Worm (Caenorhabditis elegans) whole organism, young adult: Measurements from ENCODE around the gene try-5.
A peak's percentile ranks its signal among the peaks of the same experiment; 100 is the strongest.

Source experiments
- B0019.2 ChIP-seq: fragments of 200-800 bp; sonication (Bioruptor generic); conservative IDR thresholded peaks from 2 replicates; pipeline ENCODE4 v1.3.6; 2022; ENCODE audit warnings: missing genetic modification reagents, missing genetic modification characterization, missing compliant biosample characterization
- B0035.1 ChIP-seq: sonication (generic microtip); optimal IDR thresholded peaks from 2 replicates; lab custom pipeline; 2016; ENCODE audit warnings: missing genetic modification characterization, mild to moderate bottlenecking, missing compliant biosample characterization, missing genotype, missing genetic modification reagents
- B0336.3 ChIP-seq: fragments of 200-800 bp; sonication (Bioruptor generic); IDR thresholded peaks from 2 replicates; pipeline ENCODE4 v1.3.6; 2022; ENCODE audit warnings: missing genetic modification characterization, missing compliant biosample characterization
- C06A6.2 ChIP-seq: fragments of 200-800 bp; sonication (Bioruptor generic); conservative IDR thresholded peaks from 2 replicates; pipeline ENCODE4 v1.3.6; 2022; ENCODE audit warnings: missing genetic modification characterization, missing compliant biosample characterization
- F23B12.7 ChIP-seq: sonication (generic microtip); optimal IDR thresholded peaks from 2 replicates; lab custom pipeline; 2017; ENCODE audit warnings: missing genetic modification characterization, mild to moderate bottlenecking, missing compliant biosample characterization, antibody characterized with exemption, moderate library complexity; ENCODE audit not compliant: insufficient read depth
- F33H1.4 ChIP-seq: fragments of 200-800 bp; sonication (Bioruptor generic); IDR thresholded peaks from 2 replicates; pipeline ENCODE4 v1.3.6; 2022; ENCODE audit warnings: missing genetic modification reagents, missing genetic modification characterization, missing compliant biosample characterization
- K12H6.12 ChIP-seq: fragments of 200-800 bp; sonication (Bioruptor generic); optimal IDR thresholded peaks from 2 replicates; lab custom pipeline; 2018; ENCODE audit warnings: mild to moderate bottlenecking, missing genetic modification characterization, missing compliant biosample characterization
- T26A5.8 ChIP-seq: sonication (generic microtip); optimal IDR thresholded peaks from 2 replicates; lab custom pipeline; 2016; ENCODE audit warnings: missing genetic modification characterization, missing compliant biosample characterization
- Y53F4B.3 ChIP-seq: fragments of 200-800 bp; sonication (Bioruptor generic); IDR thresholded peaks from 2 replicates; pipeline ENCODE4 v1.3.6; 2022; ENCODE audit warnings: missing genetic modification reagents, missing genetic modification characterization, missing compliant biosample characterization
- Y53G8AR.9 ChIP-seq: fragments of 200-800 bp; sonication (Bioruptor generic); conservative IDR thresholded peaks from 2 replicates; pipeline ENCODE4 v1.3.6; 2022; ENCODE audit warnings: missing genetic modification reagents, missing genetic modification characterization, missing compliant biosample characterization
- Y56A3A.18 ChIP-seq: fragments of 200-800 bp; sonication (Bioruptor generic); IDR thresholded peaks from 2 replicates; pipeline ENCODE4 v1.3.6; 2022; ENCODE audit warnings: missing genetic modification reagents, missing genetic modification characterization, missing compliant biosample characterization
- Y67H2A.10 ChIP-seq: fragments of 200-800 bp; sonication (Bioruptor generic); conservative IDR thresholded peaks from 2 replicates; pipeline ENCODE4 v1.3.6; 2022; ENCODE audit warnings: missing genetic modification reagents, missing genetic modification characterization, missing compliant biosample characterization
- Y79H2A.3 ChIP-seq: fragments of 200-800 bp; sonication (Bioruptor generic); conservative IDR thresholded peaks from 2 replicates; pipeline ENCODE4 v1.3.6; 2022; ENCODE audit warnings: missing genetic modification reagents, missing genetic modification characterization, missing compliant biosample characterization
- Y95B8A.8 ChIP-seq: fragments of 200-800 bp; sonication (Bioruptor generic); IDR thresholded peaks from 2 replicates; pipeline ENCODE4 v1.3.6; 2022; ENCODE audit warnings: missing genetic modification reagents, missing genetic modification characterization, missing compliant biosample characterization
- akir-1 ChIP-seq: fragments of 200-800 bp; sonication (Bioruptor generic); optimal IDR thresholded peaks from 2 replicates; lab custom pipeline; 2018; ENCODE audit warnings: mild to moderate bottlenecking, missing genetic modification characterization, moderate library complexity, missing compliant biosample characterization
- atf-7 ChIP-seq: sonication (generic microtip); optimal IDR thresholded peaks from 2 replicates; lab custom pipeline; 2017; ENCODE audit warnings: mild to moderate bottlenecking, missing genetic modification characterization, missing compliant biosample characterization
- athp-1 ChIP-seq: sonication (generic microtip); optimal IDR thresholded peaks from 2 replicates; lab custom pipeline; 2017; ENCODE audit warnings: mild to moderate bottlenecking, missing genetic modification characterization, missing compliant biosample characterization
- attf-3 ChIP-seq: fragments of 200-800 bp; sonication (Bioruptor generic); conservative IDR thresholded peaks from 2 replicates; pipeline ENCODE4 v1.3.6; 2022; ENCODE audit warnings: missing genetic modification reagents, missing genetic modification characterization, missing compliant biosample characterization
- attf-5 ChIP-seq: fragments of 200-800 bp; sonication (Bioruptor generic); optimal IDR thresholded peaks from 2 replicates; lab custom pipeline; 2018; ENCODE audit warnings: mild to moderate bottlenecking, missing genetic modification characterization, missing compliant biosample characterization
- cebp-1 ChIP-seq, 2 experiments: fragments of 200-800 bp in 1 of 2; sonication (Bioruptor generic) in 1 of 2; sonication (generic microtip) in 1 of 2; IDR thresholded peaks in 1 of 2; optimal IDR thresholded peaks in 1 of 2; 2 replicates each; pipeline versions ENCODE4 v1.3.6 to Lab custom; 2017 to 2022; ENCODE audit warnings: missing compliant biosample characterization in 2 of 2, missing genetic modification characterization in 2 of 2, mild to moderate bottlenecking in 1 of 2, missing genetic modification reagents in 1 of 2, moderate library complexity in 1 of 2
- ceh-91 ChIP-seq: fragments of 200-800 bp; sonication (Bioruptor generic); IDR thresholded peaks from 2 replicates; pipeline ENCODE4 v1.3.6; 2022; ENCODE audit warnings: missing genetic modification reagents, missing genetic modification characterization, missing compliant biosample characterization
- dpff-1 ChIP-seq: sonication (generic microtip); optimal IDR thresholded peaks from 2 replicates; lab custom pipeline; 2017; ENCODE audit warnings: mild to moderate bottlenecking, missing genetic modification characterization, missing compliant biosample characterization
- egrh-3 ChIP-seq: fragments of 200-800 bp; sonication (Bioruptor generic); IDR thresholded peaks from 2 replicates; pipeline ENCODE4 v1.3.6; 2022; ENCODE audit warnings: missing genetic modification reagents, missing genetic modification characterization, missing compliant biosample characterization
- ekl-4 ChIP-seq: fragments of 200-800 bp; sonication (Bioruptor generic); IDR thresholded peaks from 2 replicates; pipeline ENCODE4 v1.3.6; 2022; ENCODE audit warnings: missing genetic modification reagents, missing genetic modification characterization, missing compliant biosample characterization
- him-1 ChIP-seq: sonication (generic microtip); optimal IDR thresholded peaks from 2 replicates; lab custom pipeline; 2016; ENCODE audit warnings: missing genotype, missing genetic modification reagents, missing genetic modification characterization, missing compliant biosample characterization
- hlh-26 ChIP-seq: fragments of 200-800 bp; sonication (Bioruptor generic); conservative IDR thresholded peaks from 2 replicates; pipeline ENCODE4 v1.3.6; 2022; ENCODE audit warnings: missing genetic modification reagents, missing genetic modification characterization, missing compliant biosample characterization
- lag-1 ChIP-seq: fragments of 200-800 bp; sonication (Bioruptor generic); IDR thresholded peaks from 2 replicates; pipeline ENCODE4 v1.3.6; 2022; ENCODE audit warnings: missing genetic modification reagents, missing genetic modification characterization, missing compliant biosample characterization
- let-526 ChIP-seq: fragments of 200-800 bp; sonication (Bioruptor generic); IDR thresholded peaks from 2 replicates; pipeline ENCODE4 v1.3.6; 2022; ENCODE audit warnings: missing genetic modification reagents, missing genetic modification characterization, missing compliant biosample characterization
- let-607 ChIP-seq, 2 experiments: fragments of 200-800 bp in 1 of 2; sonication (Bioruptor generic) in 1 of 2; sonication (generic microtip) in 1 of 2; optimal IDR thresholded peaks; 2 replicates each; lab custom pipeline; 2016 to 2018; ENCODE audit warnings: mild to moderate bottlenecking in 2 of 2, missing compliant biosample characterization in 2 of 2, missing genetic modification characterization in 2 of 2, moderate library complexity in 2 of 2, missing genotype in 1 of 2
- lin-26 ChIP-seq: fragments of 200-800 bp; sonication (Bioruptor generic); IDR thresholded peaks from 2 replicates; pipeline ENCODE4 v1.3.6; 2022; ENCODE audit warnings: missing genetic modification reagents, missing genetic modification characterization, missing compliant biosample characterization
- lin-40 ChIP-seq: sonication (generic microtip); optimal IDR thresholded peaks from 2 replicates; lab custom pipeline; 2016; ENCODE audit warnings: missing genetic modification characterization, mild to moderate bottlenecking, missing compliant biosample characterization, missing genotype, missing genetic modification reagents
- madf-8 ChIP-seq: fragments of 200-800 bp; sonication (Bioruptor generic); conservative IDR thresholded peaks from 2 replicates; pipeline ENCODE4 v1.3.6; 2022; ENCODE audit warnings: missing genetic modification reagents, missing genetic modification characterization, missing compliant biosample characterization
- mxl-1 ChIP-seq: sonication (generic microtip); optimal IDR thresholded peaks from 2 replicates; lab custom pipeline; 2016; ENCODE audit warnings: missing genetic modification characterization, missing compliant biosample characterization
- nfya-1 ChIP-seq: sonication (generic microtip); optimal IDR thresholded peaks from 2 replicates; lab custom pipeline; 2017; ENCODE audit warnings: antibody characterized with exemption, missing compliant biosample characterization, missing genetic modification characterization, borderline replicate concordance; ENCODE audit not compliant: insufficient read depth
- nfyb-1 ChIP-seq: fragments of 200-800 bp; sonication (Bioruptor generic); IDR thresholded peaks from 2 replicates; pipeline ENCODE4 v1.3.6; 2022; ENCODE audit warnings: missing genetic modification reagents, missing genetic modification characterization, missing compliant biosample characterization
- nhr-80 ChIP-seq: sonication (generic microtip); optimal IDR thresholded peaks from 2 replicates; lab custom pipeline; 2016; ENCODE audit warnings: missing genetic modification characterization, missing compliant biosample characterization
- rcor-1 ChIP-seq: fragments of 200-800 bp; sonication (Bioruptor generic); IDR thresholded peaks from 2 replicates; pipeline ENCODE4 v1.3.6; 2022; ENCODE audit warnings: missing genetic modification reagents, missing genetic modification characterization, missing compliant biosample characterization
- rec-8 ChIP-seq, 2 experiments: sonication (generic microtip); optimal IDR thresholded peaks; 2 replicates each; lab custom pipeline; 2016; ENCODE audit warnings: mild to moderate bottlenecking in 2 of 2, missing genetic modification characterization in 2 of 2, missing genetic modification reagents in 2 of 2, missing genotype in 2 of 2, missing biosample characterization in 1 of 2, missing compliant biosample characterization in 1 of 2, moderate library complexity in 1 of 2
- snpc-1.1 ChIP-seq: sonication (generic microtip); optimal IDR thresholded peaks from 2 replicates; lab custom pipeline; 2017; ENCODE audit warnings: missing genetic modification characterization, mild to moderate bottlenecking, missing compliant biosample characterization, antibody characterized with exemption, moderate library complexity, missing genotype, missing genetic modification reagents; ENCODE audit not compliant: insufficient read depth
- somi-1 ChIP-seq: fragments of 200-800 bp; sonication (Bioruptor generic); optimal IDR thresholded peaks from 2 replicates; lab custom pipeline; 2018; ENCODE audit warnings: mild to moderate bottlenecking, missing genetic modification characterization, missing compliant biosample characterization
- tbp1 ChIP-seq: fragments of 200-800 bp; sonication (Bioruptor generic); optimal IDR thresholded peaks from 2 replicates; lab custom pipeline; 2018; ENCODE audit warnings: mild to moderate bottlenecking, missing genetic modification characterization, missing compliant biosample characterization
- zfh-2 ChIP-seq: fragments of 200-800 bp; sonication (Bioruptor generic); conservative IDR thresholded peaks from 2 replicates; pipeline ENCODE4 v1.3.6; 2022; ENCODE audit warnings: missing genetic modification reagents, missing genetic modification characterization, missing compliant biosample characterization
- ztf-18 ChIP-seq: sonication (generic microtip); optimal IDR thresholded peaks from 2 replicates; lab custom pipeline; 2016; ENCODE audit warnings: missing genotype, mild to moderate bottlenecking, missing genetic modification characterization, missing compliant biosample characterization
- ztf-22 ChIP-seq: fragments of 200-800 bp; sonication (Bioruptor generic); optimal IDR thresholded peaks from 2 replicates; lab custom pipeline; 2018; ENCODE audit warnings: mild to moderate bottlenecking, missing genetic modification characterization, moderate library complexity, missing compliant biosample characterization
- ztf-26 ChIP-seq: sonication (generic microtip); optimal IDR thresholded peaks from 2 replicates; lab custom pipeline; 2017; ENCODE audit warnings: missing genetic modification characterization, missing compliant biosample characterization
- ztf-28 ChIP-seq: fragments of 200-800 bp; sonication (Bioruptor generic); IDR thresholded peaks from 2 replicates; pipeline ENCODE4 v1.3.6; 2022; ENCODE audit warnings: missing genetic modification reagents, missing genetic modification characterization, missing compliant biosample characterization
- ztf-6 ChIP-seq: fragments of 200-800 bp; sonication (Bioruptor generic); IDR thresholded peaks from 2 replicates; pipeline ENCODE4 v1.3.6; 2022; ENCODE audit warnings: missing genetic modification reagents, missing genetic modification characterization, missing compliant biosample characterization

try-5 gene

ce11 chrV:9326903-9327302, 19.9 kb upstream of the try-5 start (continued):
- TF ChIP-seq B0336.3 (GFP tag; lab: Robert Waterston, UW), result no peak; the same call in 1 of the 2 replicates
- no peak for TF ChIP-seq B0035.1 (tag; lab: Kevin White, UChicago)
- TF ChIP-seq hlh-26 (GFP tag; lab: Robert Waterston, UW), result no peak
- TF ChIP-seq ztf-18 (tag; lab: Kevin White, UChicago), result no peak
- no peak for TF ChIP-seq lin-40
- no peak for TF ChIP-seq nhr-80 (tag; lab: Kevin White, UChicago)
- TF ChIP-seq rcor-1, result no peak
- TF ChIP-seq him-1 (tag; lab: Kevin White, UChicago), result peak; percentile 79
- TF ChIP-seq let-526, result no peak
- TF ChIP-seq madf-8 (GFP tag; lab: Robert Waterston, UW), result no peak
- TF ChIP-seq F33H1.4 (GFP tag; lab: Robert Waterston, UW), result no peak
- TF ChIP-seq ceh-91 (GFP tag; lab: Robert Waterston, UW), result no peak
- no peak for TF ChIP-seq ztf-6 (GFP tag; lab: Robert Waterston, UW)
- no peak for TF ChIP-seq ztf-28 (GFP tag; lab: Robert Waterston, UW)
- TF ChIP-seq Y53F4B.3, result no peak
- TF ChIP-seq somi-1 (GFP tag; lab: Kevin White, UChicago), result no peak
- TF ChIP-seq B0019.2 (GFP tag; lab: Robert Waterston, UW), result no peak
- peak; percentile 55; the same call in 1 of the 2 replicates for TF ChIP-seq lin-26 (GFP tag; lab: Robert Waterston, UW)
- no peak for TF ChIP-seq ztf-26 (tag; lab: Kevin White, UChicago)
- no peak for TF ChIP-seq attf-3 (GFP tag; lab: Robert Waterston, UW)
- peak; percentile 9 for TF ChIP-seq K12H6.12 (tag; lab: Kevin White, UChicago)
- no peak for TF ChIP-seq lag-1 (GFP tag; lab: Robert Waterston, UW)
- TF ChIP-seq athp-1 (tag; lab: Kevin White, UChicago), result peak; percentile 24
- no peak for TF ChIP-seq zfh-2 (GFP tag; lab: Robert Waterston, UW)
- TF ChIP-seq Y79H2A.3 (GFP tag; lab: Robert Waterston, UW), result 0 out of 2 replicates have a peak, but pooled peaks have one; percentile 29
- TF ChIP-seq snpc-1.1, result no peak
- TF ChIP-seq tbp1 (GFP tag; lab: Kevin White, UChicago), result no peak
- 0 out of 2 replicates have a peak, but pooled peaks have one; percentile 56 for TF ChIP-seq Y53G8AR.9 (GFP tag; lab: Robert Waterston, UW)
- no peak for TF ChIP-seq T26A5.8 (tag; lab: Kevin White, UChicago)
- TF ChIP-seq ztf-22 (GFP tag; lab: Kevin White, UChicago), result no peak
- peak in 1 of 2 experiments; percentile 23 for TF ChIP-seq rec-8 (tag; optimal IDR thresholded peaks at IDR 0.05; lab: Kevin White, UChicago)
- no peak for TF ChIP-seq atf-7 (tag; lab: Kevin White, UChicago)
- TF ChIP-seq egrh-3, result no peak
- no peak; the same call in 1 of the 2 replicates for TF ChIP-seq nfyb-1 (GFP tag; lab: Robert Waterston, UW)
- no peak for TF ChIP-seq C06A6.2 (GFP tag; lab: Robert Waterston, UW)
- no peak for TF ChIP-seq akir-1
- no peak for TF ChIP-seq Y56A3A.18 (GFP tag; lab: Robert Waterston, UW)
- TF ChIP-seq ekl-4 (GFP tag; lab: Robert Waterston, UW), result no peak
- TF ChIP-seq Y67H2A.10 (GFP tag; lab: Robert Waterston, UW), result no peak
- no peak for TF ChIP-seq Y95B8A.8 (GFP tag; lab: Robert Waterston, UW)
- TF ChIP-seq dpff-1, result peak; percentile 4
- no peak for TF ChIP-seq F23B12.7 (tag; lab: Kevin White, UChicago)
- no peak for TF ChIP-seq attf-5
- TF ChIP-seq nfya-1 (tag; lab: Kevin White, UChicago), result no peak
- peak; percentile 49; the same call in 1 of the 2 replicates for TF ChIP-seq cebp-1 (GFP tag; IDR thresholded peaks at IDR 0.05; lab: Robert Waterston, UW)
- TF ChIP-seq cebp-1 (tag; optimal IDR thresholded peaks at IDR 0.05; lab: Kevin White, UChicago), result peak; percentile 43
- TF ChIP-seq let-607 (tag; optimal IDR thresholded peaks at IDR 0.05; lab: Kevin White, UChicago), result no peak
- TF ChIP-seq mxl-1 (tag; lab: Kevin White, UChicago), result no peak
